Worm (Caenorhabditis elegans): Measurements from ENCODE around the gene pdtf-1.

ce11 chrIV:8461177-8461576 is 28.3 kb downstream of the pdtf-1 start:
- no peak for TF ChIP-seq sea-2 (GFP tag; optimal IDR thresholded peaks at IDR 0.05)
- TF ChIP-seq lin-15B (tag; optimal IDR thresholded peaks at IDR 0.05): no peak
- TF ChIP-seq pha-4 (tag; optimal IDR thresholded peaks at IDR 0.05): no peak
- TF ChIP-seq tbx-2 (tag; optimal IDR thresholded peaks at IDR 0.05): no peak
- no peak for TF ChIP-seq elt-1 (tag; optimal IDR thresholded peaks at IDR 0.05)
- no peak for TF ChIP-seq skn-1 (tag; optimal IDR thresholded peaks at IDR 0.05)
- no peak for TF ChIP-seq nhr-11 (tag; optimal IDR thresholded peaks at IDR 0.05)
- no peak for TF ChIP-seq eor-1 (tag; optimal IDR thresholded peaks at IDR 0.05)
- TF ChIP-seq jun-1 (tag; optimal IDR thresholded peaks at IDR 0.05): no peak
- no peak for TF ChIP-seq fos-1 (tag; optimal IDR thresholded peaks at IDR 0.05)
- TF ChIP-seq ama-1 (optimal IDR thresholded peaks at IDR 0.05): no peak
- TF ChIP-seq fkh-10 (GFP tag; optimal IDR thresholded peaks at IDR 0.05): no peak
- TF ChIP-seq R02D3.7 (tag; optimal IDR thresholded peaks at IDR 0.05): no peak
